Worm (Caenorhabditis elegans) whole organism, early embryonic: ENCODE data around the gene C14A6.3.

Source experiments
- B0310.2 ChIP-seq: sonication (generic microtip); optimal IDR thresholded peaks from 2 replicates; lab custom pipeline; 2016; ENCODE audit warnings: mild to moderate bottlenecking, missing genetic modification characterization, missing compliant biosample characterization
- F13C5.2 ChIP-seq: sonication (generic microtip); optimal IDR thresholded peaks from 2 replicates; lab custom pipeline; 2017; ENCODE audit warnings: mild to moderate bottlenecking, missing genetic modification characterization, inconsistent platforms, missing compliant biosample characterization
- aly-1 ChIP-seq: sonication (generic microtip); optimal IDR thresholded peaks from 2 replicates; lab custom pipeline; 2016; ENCODE audit warnings: missing genetic modification characterization, missing compliant biosample characterization
- ama-1 ChIP-seq: fragments of 150-350 bp; optimal IDR thresholded peaks from 2 replicates; lab custom pipeline; 2014
- ceh-13 ChIP-seq: fragments of 200-800 bp; sonication (Bioruptor generic); optimal IDR thresholded peaks from 2 replicates; lab custom pipeline; 2018; ENCODE audit warnings: mild to moderate bottlenecking, missing genetic modification characterization, missing compliant biosample characterization
- ceh-36 ChIP-seq: sonication (generic microtip); optimal IDR thresholded peaks from 2 replicates; lab custom pipeline; 2016; ENCODE audit warnings: missing genetic modification characterization, inconsistent platforms, missing compliant biosample characterization
- ets-7 ChIP-seq: sonication (generic microtip); optimal IDR thresholded peaks from 2 replicates; lab custom pipeline; 2016; ENCODE audit warnings: missing genotype, missing genetic modification characterization, missing compliant biosample characterization
- flt-1 ChIP-seq: fragments of 200-800 bp; sonication (Bioruptor generic); IDR thresholded peaks from 2 replicates; pipeline ENCODE4 v1.3.6; 2022; ENCODE audit warnings: missing genetic modification characterization, missing compliant biosample characterization
- hmbx-1 ChIP-seq: sonication (generic microtip); optimal IDR thresholded peaks from 2 replicates; lab custom pipeline; 2016; ENCODE audit warnings: mild to moderate bottlenecking, missing genetic modification characterization, missing compliant biosample characterization
- hmg-4 ChIP-seq: fragments of 200-800 bp; sonication (Bioruptor generic); optimal IDR thresholded peaks from 2 replicates; lab custom pipeline; 2018; ENCODE audit warnings: mild to moderate bottlenecking, missing genetic modification characterization, missing compliant biosample characterization
- hnd-1 ChIP-seq: sonication (generic microtip); optimal IDR thresholded peaks from 2 replicates; lab custom pipeline; 2016; ENCODE audit warnings: missing genetic modification characterization, missing compliant biosample characterization
- pes-1 ChIP-seq: fragments of 200-800 bp; sonication (Bioruptor generic); IDR thresholded peaks from 2 replicates; pipeline ENCODE4 v1.3.6; 2022; ENCODE audit warnings: missing genetic modification reagents, missing genetic modification characterization, missing compliant biosample characterization
- scrt-1 ChIP-seq: fragments of 200-800 bp; sonication (Bioruptor generic); IDR thresholded peaks from 2 replicates; pipeline ENCODE4 v1.3.6; 2022; ENCODE audit warnings: missing genetic modification characterization, missing compliant biosample characterization
- sea-1 ChIP-seq: fragments of 200-800 bp; sonication (Bioruptor generic); conservative IDR thresholded peaks from 2 replicates; pipeline ENCODE4 v1.3.6; 2022; ENCODE audit warnings: missing genetic modification characterization, missing compliant biosample characterization
- tbx-11 ChIP-seq: fragments of 200-800 bp; sonication (Bioruptor generic); IDR thresholded peaks from 2 replicates; pipeline ENCODE4 v1.3.6; 2022; ENCODE audit warnings: missing genetic modification characterization, missing compliant biosample characterization
- tbx-37 ChIP-seq: fragments of 200-800 bp; sonication (Bioruptor generic); conservative IDR thresholded peaks from 2 replicates; pipeline ENCODE4 v1.3.6; 2022; ENCODE audit warnings: missing genetic modification reagents, missing genetic modification characterization, missing compliant biosample characterization
- tra-4 ChIP-seq: sonication (generic microtip); optimal IDR thresholded peaks from 2 replicates; lab custom pipeline; 2017; ENCODE audit warnings: missing genetic modification characterization, missing compliant biosample characterization

C14A6.3 gene

DNA sequence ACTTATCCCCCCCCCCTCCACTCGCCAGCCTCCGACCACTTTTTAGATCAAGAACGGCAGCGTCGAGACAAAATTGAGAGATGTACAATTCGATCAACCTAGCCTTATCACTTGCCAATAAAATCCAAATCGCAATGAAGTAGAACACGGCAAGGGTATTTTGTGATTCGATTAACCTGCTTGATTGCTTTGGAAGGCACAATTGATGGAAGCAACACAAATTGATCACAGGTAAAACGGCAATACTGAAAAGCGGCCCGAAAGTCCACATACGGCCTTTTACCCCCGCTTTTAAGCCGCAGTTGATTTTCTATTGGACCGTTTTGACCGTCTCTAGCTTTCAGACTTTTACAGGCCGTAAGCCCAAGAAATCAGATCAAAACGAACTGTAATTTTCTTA is 42.2 kb downstream of the C14A6.3 start, which contains the start of gene clec-245:
Gene clec-245, minus strand, starts transcription at position 101 of the 400 bp plus-strand sequence.
- TF ChIP-seq hmg-4 (GFP tag; lab: Kevin White, UChicago) (no peak), ama-1 (no peak), tra-4 (tag; lab: Kevin White, UChicago) (no peak), aly-1 (tag; lab: Kevin White, UChicago) (no peak), hmbx-1 (tag; lab: Kevin White, UChicago) (no peak), scrt-1 (GFP tag; lab: Robert Waterston, UW) (no peak), ets-7 (tag; lab: Kevin White, UChicago) (no peak), sea-1 (no peak), ceh-36 (no peak), hnd-1 (tag; lab: Kevin White, UChicago) (no peak)

DNA sequence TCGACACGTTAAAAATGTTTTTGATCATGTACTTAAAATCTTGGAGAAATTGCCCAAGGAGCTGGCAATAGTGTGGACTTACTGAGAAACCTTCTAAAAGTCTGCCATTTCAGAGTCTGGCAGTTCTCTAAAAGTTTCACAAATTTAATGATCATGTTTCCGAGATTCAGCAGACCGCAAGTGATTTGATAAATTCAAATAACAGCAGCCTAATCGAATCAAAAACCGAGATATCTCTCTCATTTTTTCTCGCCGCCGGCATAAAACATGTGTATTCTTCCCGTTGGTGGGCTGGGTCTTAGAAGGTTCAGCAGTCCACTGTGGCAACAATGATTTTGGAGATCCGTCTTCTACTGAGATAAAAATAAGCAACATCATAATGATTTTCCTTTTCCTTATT is 43.0 kb downstream of the C14A6.3 start, which contains the start of gene clec-246:
Gene clec-246, plus strand, starts transcription at position 301 of the 400 bp plus-strand sequence.
- TF ChIP-seq sea-1 (no peak), pes-1 (GFP tag; lab: Robert Waterston, UW) (no peak), aly-1 (tag; lab: Kevin White, UChicago) (no peak), tbx-37 (no peak), hmbx-1 (tag; lab: Kevin White, UChicago) (no peak), ceh-13 (GFP tag; lab: Kevin White, UChicago) (no peak), hnd-1 (tag; lab: Kevin White, UChicago) (no peak), F13C5.2 (tag; lab: Kevin White, UChicago) (no peak), flt-1 (GFP tag; lab: Robert Waterston, UW) (no peak), ceh-36 (no peak), ama-1 (no peak), ets-7 (tag; lab: Kevin White, UChicago) (no peak), tra-4 (tag; lab: Kevin White, UChicago) (no peak)

DNA sequence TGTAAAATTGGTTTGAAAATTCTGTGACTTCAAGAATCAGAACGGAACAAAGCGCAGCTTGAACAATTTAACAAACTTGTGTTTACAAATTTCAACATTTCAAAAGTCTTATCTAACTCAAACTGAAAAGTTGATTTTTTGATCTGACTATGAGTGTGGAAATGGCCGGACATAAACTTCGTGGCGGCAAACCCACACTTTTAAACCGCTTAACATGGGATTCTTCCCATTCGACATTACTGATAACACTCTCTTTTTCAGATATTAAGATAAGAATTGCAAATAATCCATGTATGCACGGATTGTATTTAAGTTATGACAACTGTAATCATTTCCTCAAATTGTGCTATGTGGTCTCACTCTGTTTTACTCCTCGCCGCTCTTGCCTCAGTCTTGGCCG is 45.0 kb downstream of the C14A6.3 start, which contains the start of gene clec-42:
Gene clec-42, plus strand, starts transcription at position 285 of the 400 bp plus-strand sequence.
- TF ChIP-seq tbx-11 (no peak), tra-4 (tag; lab: Kevin White, UChicago) (no peak), flt-1 (GFP tag; lab: Robert Waterston, UW) (no peak), ama-1 (no peak), scrt-1 (GFP tag; lab: Robert Waterston, UW) (no peak), ceh-36 (no peak), tbx-37 (no peak), hmg-4 (GFP tag; lab: Kevin White, UChicago) (no peak), F13C5.2 (tag; lab: Kevin White, UChicago) (no peak), sea-1 (no peak), hnd-1 (tag; lab: Kevin White, UChicago) (no peak), hmbx-1 (tag; lab: Kevin White, UChicago) (no peak)

DNA sequence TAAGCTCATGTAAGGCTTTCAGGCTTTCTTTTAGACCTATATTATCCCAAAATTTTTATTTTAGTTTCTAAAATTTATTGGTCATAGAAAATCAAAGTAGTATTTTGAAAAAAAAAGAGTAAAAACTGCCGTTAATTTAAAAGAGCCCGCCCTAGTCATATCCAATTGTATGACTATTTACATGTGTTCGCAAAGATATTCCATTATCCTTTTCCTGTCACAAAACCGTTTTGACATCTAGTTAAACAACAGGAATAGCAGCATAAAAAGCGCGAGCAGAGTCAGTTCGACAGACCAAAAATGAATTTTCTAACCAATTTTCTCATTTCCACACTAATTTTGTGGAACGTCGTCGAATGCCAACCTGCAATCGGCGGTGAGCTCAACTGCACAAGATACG is 48.8 kb downstream of the C14A6.3 start, which contains the start of gene F16H6.3:
Gene F16H6.3, plus strand, starts transcription at position 301 of the 400 bp plus-strand sequence.
- no peak for TF ChIP-seq tra-4 (tag; lab: Kevin White, UChicago)
- TF ChIP-seq F13C5.2 (tag; lab: Kevin White, UChicago): no peak
- no peak for TF ChIP-seq flt-1 (GFP tag; lab: Robert Waterston, UW)
- TF ChIP-seq pes-1 (GFP tag; lab: Robert Waterston, UW): no peak
- no peak for TF ChIP-seq ceh-36
- no peak for TF ChIP-seq tbx-37
- TF ChIP-seq hmg-4 (GFP tag; lab: Kevin White, UChicago): no peak
- no peak for TF ChIP-seq hmbx-1 (tag; lab: Kevin White, UChicago)
- TF ChIP-seq ets-7 (tag; lab: Kevin White, UChicago): no peak
- no peak for TF ChIP-seq aly-1 (tag; lab: Kevin White, UChicago)
- TF ChIP-seq ama-1: no peak
- no peak for TF ChIP-seq hnd-1 (tag; lab: Kevin White, UChicago)
- TF ChIP-seq scrt-1 (GFP tag; lab: Robert Waterston, UW): no peak
- TF ChIP-seq ceh-13 (GFP tag; lab: Kevin White, UChicago): no peak
- TF ChIP-seq B0310.2 (tag; lab: Kevin White, UChicago): no peak
